Worm (Caenorhabditis elegans) whole organism, L4/young adult: Measurements from ENCODE around the gene gdi-1.

Experiments
- W03F9.2 ChIP-seq: fragments of 150-350 bp; optimal IDR thresholded peaks from 2 replicates; lab custom pipeline; 2014; ENCODE audit warnings: missing biosample characterization, missing genetic modification characterization
- dao-5 ChIP-seq: sonication (generic microtip); optimal IDR thresholded peaks from 2 replicates; lab custom pipeline; 2016; ENCODE audit warnings: missing genotype, missing genetic modification characterization, moderate library complexity, missing compliant biosample characterization
- him-1 ChIP-seq: sonication (generic microtip); optimal IDR thresholded peaks from 2 replicates; lab custom pipeline; 2016; ENCODE audit warnings: missing genotype, missing genetic modification reagents, missing genetic modification characterization, missing compliant biosample characterization

- TF ChIP-seq W03F9.2 (tag; lab: Kevin White, UChicago) (no peak), dao-5 (tag; lab: Kevin White, UChicago) (no peak), him-1 (no peak)
These were observed 22.0 kb downstream of the gdi-1 start for ce11 chrIV:14770663-14771062.
